Worm (Caenorhabditis elegans): ENCODE data around the gene daf-4.

DNA sequence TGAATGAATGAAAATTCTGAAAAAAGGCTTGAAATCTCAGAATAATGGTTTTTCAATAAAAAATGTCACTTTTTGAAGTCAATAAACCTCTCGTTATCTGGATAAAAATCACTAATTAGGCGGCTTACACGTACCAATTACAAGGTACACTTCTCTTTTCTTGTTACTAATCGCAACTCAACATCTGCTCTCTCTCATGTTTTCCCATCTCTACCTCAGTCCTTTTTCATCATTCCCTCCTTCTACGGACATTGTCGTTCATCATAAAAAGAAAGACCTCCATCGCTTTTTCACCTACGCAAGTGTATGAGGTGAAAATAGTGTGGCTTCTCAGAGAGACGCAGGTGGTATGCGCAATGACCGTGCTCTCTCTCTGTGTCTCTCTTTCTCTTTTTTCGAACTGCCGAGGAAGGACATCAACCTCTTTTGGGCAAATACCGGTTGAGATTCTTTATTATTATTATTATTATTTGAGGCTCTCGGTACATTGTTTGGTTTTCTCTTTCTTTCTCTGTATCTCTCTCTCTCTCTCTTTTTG lies 43.1 kb downstream of the daf-4 start:
- TF ChIP-seq hmg-20 (GFP tag; IDR thresholded peaks at IDR 0.05) = no peak
- no peak for TF ChIP-seq nhr-27 (tag; optimal IDR thresholded peaks at IDR 0.05)
- no peak for TF ChIP-seq hsf-1 (GFP tag; IDR thresholded peaks at IDR 0.05)
- no peak for TF ChIP-seq rcor-1 (GFP tag; IDR thresholded peaks at IDR 0.05)
- TF ChIP-seq somi-1 (GFP tag; optimal IDR thresholded peaks at IDR 0.05) = no peak
- no peak for TF ChIP-seq K11D2.4 (GFP tag; IDR thresholded peaks at IDR 0.05)
- TF ChIP-seq zfh-2 (GFP tag; conservative IDR thresholded peaks at IDR 0.05) = no peak

Data from whole organism, young adult.